Worm (Caenorhabditis elegans) whole organism, L1 larva: Measurements from ENCODE around the gene nkat-1.

Experiments used
- C04F5.9 ChIP-seq: sonication (generic microtip); optimal IDR thresholded peaks from 2 replicates; lab custom pipeline; 2016; ENCODE audit warnings: missing genetic modification characterization, missing compliant biosample characterization
- C16A3.4 ChIP-seq: fragments of 150-350 bp; optimal IDR thresholded peaks from 2 replicates; lab custom pipeline; 2014; ENCODE audit warnings: missing biosample characterization, missing genetic modification characterization
- C34B4.2 ChIP-seq: sonication (generic microtip); optimal IDR thresholded peaks from 2 replicates; lab custom pipeline; 2017; ENCODE audit warnings: mild to moderate bottlenecking, missing genetic modification characterization, missing compliant biosample characterization
- Y116A8C.19 ChIP-seq: sonication (generic microtip); optimal IDR thresholded peaks from 2 replicates; lab custom pipeline; 2016; ENCODE audit warnings: missing compliant biosample characterization, missing genetic modification characterization, borderline replicate concordance
- aha-1 ChIP-seq: fragments of 150-350 bp; optimal IDR thresholded peaks from 2 replicates; lab custom pipeline; 2014; ENCODE audit warnings: missing biosample characterization, missing genetic modification characterization
- aly-2 ChIP-seq: fragments of 150-350 bp; optimal IDR thresholded peaks from 2 replicates; lab custom pipeline; 2014; ENCODE audit warnings: missing biosample characterization, missing genetic modification characterization
- ama-1 ChIP-seq: fragments of 150-350 bp; optimal IDR thresholded peaks from 2 replicates; lab custom pipeline; 2014
- blmp-1 ChIP-seq: fragments of 150-350 bp; optimal IDR thresholded peaks from 2 replicates; lab custom pipeline; 2014; ENCODE audit warnings: missing biosample characterization, missing genetic modification characterization
- ceh-63 ChIP-seq: fragments of 200-800 bp; sonication (Bioruptor generic); optimal IDR thresholded peaks from 2 replicates; lab custom pipeline; 2018; ENCODE audit warnings: mild to moderate bottlenecking, missing genetic modification characterization, missing compliant biosample characterization
- ces-1 ChIP-seq: fragments of 150-350 bp; optimal IDR thresholded peaks from 2 replicates; lab custom pipeline; 2014; ENCODE audit warnings: missing biosample characterization, missing genetic modification reagents, missing genetic modification characterization
- dpl-1 ChIP-seq, 3 experiments: fragments of 150-350 bp in 2 of 3; sonication (generic microtip) in 1 of 3; optimal IDR thresholded peaks; 2 replicates each; lab custom pipeline; 2014 to 2017; ENCODE audit warnings: missing biosample characterization in 3 of 3, missing genetic modification characterization in 3 of 3, missing genetic modification reagents in 3 of 3
- dsc-1 ChIP-seq: sonication (generic microtip); optimal IDR thresholded peaks from 2 replicates; lab custom pipeline; 2016; ENCODE audit warnings: mild to moderate bottlenecking, missing genetic modification characterization, missing compliant biosample characterization
- egl-13 ChIP-seq: sonication (generic microtip); optimal IDR thresholded peaks from 2 replicates; lab custom pipeline; 2016; ENCODE audit warnings: missing genotype, missing genetic modification reagents, missing genetic modification characterization, missing compliant biosample characterization
- egl-27 ChIP-seq, 2 experiments: fragments of 150-350 bp in 1 of 2; sonication (generic microtip); optimal IDR thresholded peaks; 3 replicates each; lab custom pipeline; 2017 to 2018; ENCODE audit warnings: missing biosample characterization in 2 of 2, missing genetic modification characterization in 2 of 2, missing genetic modification reagents in 2 of 2
- elt-2 ChIP-seq: sonication (generic microtip); optimal IDR thresholded peaks from 2 replicates; lab custom pipeline; 2016; ENCODE audit warnings: missing genetic modification characterization, mild to moderate bottlenecking, inconsistent platforms, missing compliant biosample characterization, missing genetic modification reagents
- elt-3 ChIP-seq, 6 experiments: fragments of 150-350 bp in 1 of 6; sonication (generic microtip); optimal IDR thresholded peaks; 2 replicates each; lab custom pipeline; 2017 to 2018; ENCODE audit warnings: missing biosample characterization in 6 of 6, missing genetic modification characterization in 6 of 6, inconsistent platforms in 1 of 6
- fkh-10 ChIP-seq: sonication (generic microtip); optimal IDR thresholded peaks from 2 replicates; lab custom pipeline; 2017; ENCODE audit warnings: missing biosample characterization, missing genetic modification reagents, missing genetic modification characterization
- fkh-4 ChIP-seq: sonication (generic microtip); optimal IDR thresholded peaks from 2 replicates; lab custom pipeline; 2016; ENCODE audit warnings: missing compliant biosample characterization, missing genetic modification characterization, borderline replicate concordance
- fkh-8 ChIP-seq: sonication (generic microtip); optimal IDR thresholded peaks from 2 replicates; lab custom pipeline; 2016; ENCODE audit warnings: mild to moderate bottlenecking, missing genetic modification characterization, missing compliant biosample characterization
- fos-1 ChIP-seq: fragments of 150-350 bp; optimal IDR thresholded peaks from 2 replicates; lab custom pipeline; 2014; ENCODE audit warnings: missing biosample characterization, missing genetic modification characterization
- hlh-17 ChIP-seq: fragments of 200-800 bp; sonication (Bioruptor generic); optimal IDR thresholded peaks from 2 replicates; lab custom pipeline; 2018; ENCODE audit warnings: missing genetic modification characterization, mild to moderate bottlenecking, missing compliant biosample characterization, moderate library complexity, borderline replicate concordance
- hlh-4 ChIP-seq: sonication (generic microtip); optimal IDR thresholded peaks from 2 replicates; lab custom pipeline; 2016; ENCODE audit warnings: mild to moderate bottlenecking, missing genetic modification characterization, missing compliant biosample characterization
- isw-1 ChIP-seq: fragments of 200-800 bp; sonication (Bioruptor generic); IDR thresholded peaks from 2 replicates; pipeline ENCODE4 v1.3.6; 2022; ENCODE audit warnings: missing genetic modification characterization, missing compliant biosample characterization
- jun-1 ChIP-seq: fragments of 150-350 bp; optimal IDR thresholded peaks from 2 replicates; lab custom pipeline; 2014; ENCODE audit warnings: missing biosample characterization, missing genetic modification reagents, missing genetic modification characterization
- lin-13 ChIP-seq: fragments of 150-350 bp; optimal IDR thresholded peaks from 2 replicates; lab custom pipeline; 2014; ENCODE audit warnings: missing biosample characterization, missing genetic modification reagents, missing genetic modification characterization
- lin-15B ChIP-seq: fragments of 150-350 bp; sonication (generic microtip); optimal IDR thresholded peaks from 3 replicates; lab custom pipeline; 2014; ENCODE audit warnings: missing biosample characterization, missing genetic modification characterization
- lir-3 ChIP-seq: sonication (generic microtip); optimal IDR thresholded peaks from 2 replicates; lab custom pipeline; 2016; ENCODE audit warnings: mild to moderate bottlenecking, missing genetic modification characterization, moderate library complexity, missing compliant biosample characterization; ENCODE audit not compliant: poor library complexity
- lsy-2 ChIP-seq, 2 experiments: fragments of 150-350 bp; optimal IDR thresholded peaks; 2 replicates each; lab custom pipeline; 2014; ENCODE audit warnings: missing biosample characterization in 2 of 2, missing genetic modification characterization in 2 of 2
- mdl-1 ChIP-seq, 2 experiments: fragments of 150-350 bp; optimal IDR thresholded peaks; 2 replicates each; lab custom pipeline; 2014 to 2017; ENCODE audit warnings: missing biosample characterization in 2 of 2, missing genetic modification characterization in 2 of 2, inconsistent platforms in 1 of 2
- nhr-11 ChIP-seq: fragments of 150-350 bp; optimal IDR thresholded peaks from 2 replicates; lab custom pipeline; 2014; ENCODE audit warnings: missing biosample characterization, missing genetic modification characterization
- nhr-12 ChIP-seq: sonication (generic microtip); optimal IDR thresholded peaks from 2 replicates; lab custom pipeline; 2017; ENCODE audit warnings: missing biosample characterization, missing genetic modification characterization
- nhr-20 ChIP-seq: sonication (generic microtip); optimal IDR thresholded peaks from 2 replicates; lab custom pipeline; 2016; ENCODE audit warnings: mild to moderate bottlenecking, missing genetic modification characterization, missing compliant biosample characterization
- nhr-47 ChIP-seq: sonication (generic microtip); optimal IDR thresholded peaks from 2 replicates; lab custom pipeline; 2016; ENCODE audit warnings: mild to moderate bottlenecking, missing genetic modification characterization, moderate library complexity, missing compliant biosample characterization
- nhr-71 ChIP-seq: sonication (generic microtip); optimal IDR thresholded peaks from 2 replicates; lab custom pipeline; 2016; ENCODE audit warnings: mild to moderate bottlenecking, missing genetic modification characterization, moderate library complexity, missing compliant biosample characterization
- nhr-84 ChIP-seq: sonication (generic microtip); optimal IDR thresholded peaks from 2 replicates; lab custom pipeline; 2017; ENCODE audit warnings: missing biosample characterization, missing genetic modification characterization
- nhr-90 ChIP-seq: sonication (generic microtip); optimal IDR thresholded peaks from 2 replicates; lab custom pipeline; 2016; ENCODE audit warnings: mild to moderate bottlenecking, missing genetic modification characterization, missing compliant biosample characterization; ENCODE audit not compliant: poor library complexity
- pax-3 ChIP-seq: fragments of 200-800 bp; sonication (Bioruptor generic); optimal IDR thresholded peaks from 2 replicates; lab custom pipeline; 2018; ENCODE audit warnings: mild to moderate bottlenecking, missing genetic modification characterization, moderate library complexity, missing compliant biosample characterization
- pqm-1 ChIP-seq: sonication (generic microtip); optimal IDR thresholded peaks from 3 replicates; lab custom pipeline; 2017; ENCODE audit warnings: missing biosample characterization, missing genetic modification characterization
- rnt-1 ChIP-seq: sonication (generic microtip); optimal IDR thresholded peaks from 2 replicates; lab custom pipeline; 2016; ENCODE audit warnings: mild to moderate bottlenecking, missing genetic modification characterization, moderate library complexity, missing compliant biosample characterization
- sox-4 ChIP-seq: sonication (generic microtip); optimal IDR thresholded peaks from 2 replicates; lab custom pipeline; 2016; ENCODE audit warnings: missing genetic modification characterization, missing compliant biosample characterization
- sptf-1 ChIP-seq: fragments of 150-350 bp; optimal IDR thresholded peaks from 2 replicates; lab custom pipeline; 2014; ENCODE audit warnings: missing biosample characterization, missing genetic modification characterization
- swsn-7 ChIP-seq: sonication (generic microtip); optimal IDR thresholded peaks from 2 replicates; lab custom pipeline; 2016; ENCODE audit warnings: missing genetic modification characterization, missing compliant biosample characterization
- tbx-2 ChIP-seq: sonication (generic microtip); optimal IDR thresholded peaks from 2 replicates; lab custom pipeline; 2016; ENCODE audit warnings: missing genetic modification characterization, missing compliant biosample characterization
- unc-86 ChIP-seq: sonication (generic microtip); optimal IDR thresholded peaks from 2 replicates; lab custom pipeline; 2016; ENCODE audit warnings: missing genetic modification characterization, missing compliant biosample characterization
- vab-15 ChIP-seq: sonication (generic microtip); optimal IDR thresholded peaks from 2 replicates; lab custom pipeline; 2017; ENCODE audit warnings: missing genotype, mild to moderate bottlenecking, missing genetic modification characterization, missing compliant biosample characterization
- xbp-1 ChIP-seq: sonication (generic microtip); optimal IDR thresholded peaks from 2 replicates; lab custom pipeline; 2016; ENCODE audit warnings: missing genetic modification characterization, missing compliant biosample characterization
- ztf-11 ChIP-seq, 2 experiments: sonication (generic microtip); optimal IDR thresholded peaks; 2 replicates each; lab custom pipeline; 2016 to 2017; ENCODE audit warnings: missing genetic modification characterization in 2 of 2, missing biosample characterization in 1 of 2, missing compliant biosample characterization in 1 of 2
- ztf-4 ChIP-seq: fragments of 150-350 bp; optimal IDR thresholded peaks from 2 replicates; lab custom pipeline; 2014; ENCODE audit warnings: missing biosample characterization, missing genetic modification characterization

nkat-1 gene

ce11 chrX:14140040-14140439 lies at the start of gene nkat-1:
nkat-1 (minus strand) TSS chrX:14140140.
- TF ChIP-seq ztf-4 (tag; lab: Kevin White, UChicago) = no peak
- TF ChIP-seq nhr-47 (tag; lab: Kevin White, UChicago) = no peak
- no peak for TF ChIP-seq ces-1 (GFP tag; lab: Kevin White, UChicago)
- no peak for TF ChIP-seq lin-13 (GFP tag; lab: Kevin White, UChicago)
- TF ChIP-seq nhr-11 (tag; lab: Kevin White, UChicago) = no peak
- TF ChIP-seq egl-13 (tag; lab: Kevin White, UChicago) = no peak
- TF ChIP-seq ceh-63 (GFP tag; lab: Kevin White, UChicago) = no peak
- TF ChIP-seq dpl-1 (GFP tag; optimal IDR thresholded peaks at IDR 0.05; lab: Kevin White, UChicago) = no peak
- no peak for TF ChIP-seq blmp-1

DNA sequence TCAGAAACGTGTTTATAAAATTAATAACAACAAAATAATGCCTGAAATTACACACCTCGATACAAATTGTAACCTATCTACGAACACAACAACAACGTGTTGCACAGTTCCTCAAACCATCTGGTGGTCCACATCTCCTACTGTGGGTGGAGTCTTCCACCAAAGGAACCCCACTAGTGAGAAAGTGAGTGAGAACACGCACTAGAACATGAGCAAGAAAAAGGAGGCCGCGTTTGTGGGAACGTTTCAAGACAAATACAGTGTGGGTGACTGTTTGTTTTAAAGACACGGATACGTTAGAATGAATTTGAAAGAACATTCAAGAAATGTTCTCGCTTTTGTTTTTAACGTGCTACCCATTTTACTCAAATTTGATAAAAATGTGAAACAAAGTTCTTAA lies 46.5 kb upstream of the nkat-1 start, which contains the start of gene ceh-36:
Gene ceh-36, minus strand, starts transcription at position 101 of the 400 bp plus-strand sequence.
- no peak for TF ChIP-seq nhr-20 (tag; lab: Kevin White, UChicago)
- no peak for TF ChIP-seq vab-15
- no peak for TF ChIP-seq dpl-1 (GFP tag; optimal IDR thresholded peaks at IDR 0.05; lab: Kevin White, UChicago)
- TF ChIP-seq ztf-11 (tag; optimal IDR thresholded peaks at IDR 0.05; lab: Kevin White, UChicago) = no peak
- no peak for TF ChIP-seq C04F5.9 (tag; lab: Kevin White, UChicago)
- TF ChIP-seq mdl-1 (tag; optimal IDR thresholded peaks at IDR 0.05; lab: Kevin White, UChicago) = no peak
- TF ChIP-seq rnt-1 (tag; lab: Kevin White, UChicago) = no peak
- TF ChIP-seq Y116A8C.19 (tag; lab: Kevin White, UChicago) = no peak
- no peak for TF ChIP-seq hlh-17 (GFP tag; lab: Kevin White, UChicago)
- no peak for TF ChIP-seq ama-1 (lab: Kevin White, UChicago)
- no peak for TF ChIP-seq aha-1 (tag; lab: Kevin White, UChicago)
- TF ChIP-seq elt-3 (tag; optimal IDR thresholded peaks at IDR 0.05; lab: Kevin White, UChicago) = no peak
- no peak for TF ChIP-seq xbp-1 (tag; lab: Kevin White, UChicago)
- TF ChIP-seq nhr-84 = no peak
- TF ChIP-seq, all 84 proteins: peak for 0

ce11 chrX:14185631-14186030 lies 45.7 kb upstream of the nkat-1 start:
- TF ChIP-seq C16A3.4 (no peak), swsn-7 (tag; lab: Kevin White, UChicago) (no peak), nhr-12 (no peak), fkh-4 (tag; lab: Kevin White, UChicago) (peak; percentile 42), nhr-71 (peak; percentile 39), egl-27 (tag; optimal IDR thresholded peaks at IDR 0.05; lab: Kevin White, UChicago) (no peak), isw-1 (GFP tag; lab: Robert Waterston, UW) (no peak), fkh-8 (peak; percentile 23), nhr-47 (tag; lab: Kevin White, UChicago) (peak; percentile 38), C34B4.2 (no peak), blmp-1 (no peak), fos-1 (no peak), ama-1 (lab: Kevin White, UChicago) (no peak), pqm-1 (tag; lab: Kevin White, UChicago) (no peak), tbx-2 (tag; lab: Kevin White, UChicago) (no peak), sptf-1 (tag; lab: Kevin White, UChicago) (no peak), jun-1 (tag; lab: Kevin White, UChicago) (no peak), lsy-2 (tag; optimal IDR thresholded peaks at IDR 0.05; lab: Kevin White, UChicago) (no peak), lin-15B (tag; lab: Kevin White, UChicago) (no peak), sox-4 (tag; lab: Kevin White, UChicago) (peak; percentile 73), elt-2 (no peak), Y116A8C.19 (tag; lab: Kevin White, UChicago) (no peak), rnt-1 (tag; lab: Kevin White, UChicago) (no peak), ces-1 (GFP tag; lab: Kevin White, UChicago) (no peak), pax-3 (tag; lab: Kevin White, UChicago) (peak; percentile 84), nhr-84 (no peak), unc-86 (tag; lab: Kevin White, UChicago) (no peak), dsc-1 (tag; lab: Kevin White, UChicago) (peak; percentile 99), lir-3 (no peak), aly-2 (tag; lab: Kevin White, UChicago) (no peak), hlh-4 (tag; lab: Kevin White, UChicago) (no peak), vab-15 (no peak), fkh-10 (GFP tag; lab: Kevin White, UChicago) (no peak), nhr-90 (tag; lab: Kevin White, UChicago) (no peak)
